Worm (Caenorhabditis elegans) whole organism, L1 larva: ENCODE data around the gene dot-1.2.

Source experiments
- C34B4.2 ChIP-seq: sonication (generic microtip); optimal IDR thresholded peaks from 2 replicates; lab custom pipeline; 2017; ENCODE audit warnings: mild to moderate bottlenecking, missing genetic modification characterization, missing compliant biosample characterization
- alr-1 ChIP-seq: fragments of 200-800 bp; sonication (Bioruptor generic); optimal IDR thresholded peaks from 2 replicates; lab custom pipeline; 2018; ENCODE audit warnings: borderline replicate concordance, mild to moderate bottlenecking, missing genetic modification characterization, missing compliant biosample characterization
- aly-2 ChIP-seq: fragments of 150-350 bp; optimal IDR thresholded peaks from 2 replicates; lab custom pipeline; 2014; ENCODE audit warnings: missing biosample characterization, missing genetic modification characterization
- ama-1 ChIP-seq: fragments of 150-350 bp; optimal IDR thresholded peaks from 2 replicates; lab custom pipeline; 2014
- ceh-63 ChIP-seq: fragments of 200-800 bp; sonication (Bioruptor generic); optimal IDR thresholded peaks from 2 replicates; lab custom pipeline; 2018; ENCODE audit warnings: mild to moderate bottlenecking, missing genetic modification characterization, missing compliant biosample characterization
- ceh-8 ChIP-seq: fragments of 200-800 bp; sonication (Bioruptor generic); optimal IDR thresholded peaks from 2 replicates; lab custom pipeline; 2018; ENCODE audit warnings: mild to moderate bottlenecking, missing genetic modification characterization, moderate library complexity, missing compliant biosample characterization
- ces-1 ChIP-seq: fragments of 150-350 bp; optimal IDR thresholded peaks from 2 replicates; lab custom pipeline; 2014; ENCODE audit warnings: missing biosample characterization, missing genetic modification reagents, missing genetic modification characterization
- efl-1 ChIP-seq, 4 experiments: fragments of 150-350 bp; optimal IDR thresholded peaks in 3 of 4; peaks in 1 of 4; 1 replicate in 1 of 4; 2 replicates in 3 of 4; lab custom pipeline; 2014; ENCODE audit warnings: missing biosample characterization in 2 of 4, missing genetic modification characterization in 2 of 4, missing genetic modification reagents in 2 of 4
- egl-13 ChIP-seq: sonication (generic microtip); optimal IDR thresholded peaks from 2 replicates; lab custom pipeline; 2016; ENCODE audit warnings: missing genotype, missing genetic modification reagents, missing genetic modification characterization, missing compliant biosample characterization
- elt-2 ChIP-seq: sonication (generic microtip); optimal IDR thresholded peaks from 2 replicates; lab custom pipeline; 2016; ENCODE audit warnings: missing genetic modification characterization, mild to moderate bottlenecking, inconsistent platforms, missing compliant biosample characterization, missing genetic modification reagents
- elt-3 ChIP-seq, 6 experiments: fragments of 150-350 bp in 1 of 6; sonication (generic microtip); optimal IDR thresholded peaks; 2 replicates each; lab custom pipeline; 2017 to 2018; ENCODE audit warnings: missing biosample characterization in 6 of 6, missing genetic modification characterization in 6 of 6, inconsistent platforms in 1 of 6
- ets-5 ChIP-seq: fragments of 200-800 bp; sonication (Bioruptor generic); IDR thresholded peaks from 2 replicates; pipeline ENCODE4 v1.3.6; 2022; ENCODE audit warnings: missing genetic modification characterization, missing compliant biosample characterization
- fkh-10 ChIP-seq: sonication (generic microtip); optimal IDR thresholded peaks from 2 replicates; lab custom pipeline; 2017; ENCODE audit warnings: missing biosample characterization, missing genetic modification reagents, missing genetic modification characterization
- fkh-4 ChIP-seq: sonication (generic microtip); optimal IDR thresholded peaks from 2 replicates; lab custom pipeline; 2016; ENCODE audit warnings: missing compliant biosample characterization, missing genetic modification characterization, borderline replicate concordance
- fkh-8 ChIP-seq: sonication (generic microtip); optimal IDR thresholded peaks from 2 replicates; lab custom pipeline; 2016; ENCODE audit warnings: mild to moderate bottlenecking, missing genetic modification characterization, missing compliant biosample characterization
- fos-1 ChIP-seq: fragments of 150-350 bp; optimal IDR thresholded peaks from 2 replicates; lab custom pipeline; 2014; ENCODE audit warnings: missing biosample characterization, missing genetic modification characterization
- grh-1 ChIP-seq: fragments of 200-800 bp; sonication (Bioruptor generic); IDR thresholded peaks from 2 replicates; pipeline ENCODE4 v1.3.6; 2022; ENCODE audit warnings: missing genetic modification reagents, missing genetic modification characterization, missing compliant biosample characterization
- hlh-17 ChIP-seq: fragments of 200-800 bp; sonication (Bioruptor generic); optimal IDR thresholded peaks from 2 replicates; lab custom pipeline; 2018; ENCODE audit warnings: missing genetic modification characterization, mild to moderate bottlenecking, missing compliant biosample characterization, moderate library complexity, borderline replicate concordance
- hlh-4 ChIP-seq: sonication (generic microtip); optimal IDR thresholded peaks from 2 replicates; lab custom pipeline; 2016; ENCODE audit warnings: mild to moderate bottlenecking, missing genetic modification characterization, missing compliant biosample characterization
- isw-1 ChIP-seq: fragments of 200-800 bp; sonication (Bioruptor generic); IDR thresholded peaks from 2 replicates; pipeline ENCODE4 v1.3.6; 2022; ENCODE audit warnings: missing genetic modification characterization, missing compliant biosample characterization
- jun-1 ChIP-seq: fragments of 150-350 bp; optimal IDR thresholded peaks from 2 replicates; lab custom pipeline; 2014; ENCODE audit warnings: missing biosample characterization, missing genetic modification reagents, missing genetic modification characterization
- lin-13 ChIP-seq: fragments of 150-350 bp; optimal IDR thresholded peaks from 2 replicates; lab custom pipeline; 2014; ENCODE audit warnings: missing biosample characterization, missing genetic modification reagents, missing genetic modification characterization
- lin-15B ChIP-seq: fragments of 150-350 bp; sonication (generic microtip); optimal IDR thresholded peaks from 3 replicates; lab custom pipeline; 2014; ENCODE audit warnings: missing biosample characterization, missing genetic modification characterization
- mdl-1 ChIP-seq, 2 experiments: fragments of 150-350 bp; optimal IDR thresholded peaks; 2 replicates each; lab custom pipeline; 2014 to 2017; ENCODE audit warnings: missing biosample characterization in 2 of 2, missing genetic modification characterization in 2 of 2, inconsistent platforms in 1 of 2
- mep-1 ChIP-seq: fragments of 150-350 bp; optimal IDR thresholded peaks from 2 replicates; lab custom pipeline; 2014; ENCODE audit warnings: missing biosample characterization, missing genetic modification characterization
- nhr-11 ChIP-seq: fragments of 150-350 bp; optimal IDR thresholded peaks from 2 replicates; lab custom pipeline; 2014; ENCODE audit warnings: missing biosample characterization, missing genetic modification characterization
- nhr-19 ChIP-seq: fragments of 200-800 bp; sonication (Bioruptor generic); conservative IDR thresholded peaks from 2 replicates; pipeline ENCODE4 v1.3.6; 2022; ENCODE audit warnings: missing genetic modification characterization, missing compliant biosample characterization
- nhr-20 ChIP-seq: sonication (generic microtip); optimal IDR thresholded peaks from 2 replicates; lab custom pipeline; 2016; ENCODE audit warnings: mild to moderate bottlenecking, missing genetic modification characterization, missing compliant biosample characterization
- nhr-28 ChIP-seq: fragments of 150-350 bp; optimal IDR thresholded peaks from 2 replicates; lab custom pipeline; 2014; ENCODE audit warnings: missing biosample characterization, missing genetic modification characterization
- nhr-77 ChIP-seq: fragments of 150-350 bp; optimal IDR thresholded peaks from 2 replicates; lab custom pipeline; 2014; ENCODE audit warnings: missing biosample characterization, missing genetic modification characterization
- snpc-4 ChIP-seq: fragments of 150-350 bp; optimal IDR thresholded peaks from 2 replicates; lab custom pipeline; 2014; ENCODE audit warnings: missing biosample characterization, missing genetic modification characterization
- swsn-7 ChIP-seq: sonication (generic microtip); optimal IDR thresholded peaks from 2 replicates; lab custom pipeline; 2016; ENCODE audit warnings: missing genetic modification characterization, missing compliant biosample characterization
- tbx-2 ChIP-seq: sonication (generic microtip); optimal IDR thresholded peaks from 2 replicates; lab custom pipeline; 2016; ENCODE audit warnings: missing genetic modification characterization, missing compliant biosample characterization
- tlp-1 ChIP-seq: fragments of 150-350 bp; optimal IDR thresholded peaks from 2 replicates; lab custom pipeline; 2014; ENCODE audit warnings: missing biosample characterization, missing genetic modification characterization
- unc-130 ChIP-seq: fragments of 150-350 bp; optimal IDR thresholded peaks from 2 replicates; lab custom pipeline; 2017; ENCODE audit warnings: missing biosample characterization, missing genetic modification characterization, inconsistent platforms
- unc-30 ChIP-seq: sonication (generic microtip); optimal IDR thresholded peaks from 2 replicates; lab custom pipeline; 2017; ENCODE audit warnings: missing biosample characterization, missing genetic modification characterization
- unc-62 ChIP-seq: fragments of 150-350 bp; optimal IDR thresholded peaks from 2 replicates; lab custom pipeline; 2014; ENCODE audit warnings: missing biosample characterization, missing genetic modification reagents, missing genetic modification characterization
- vab-15 ChIP-seq: sonication (generic microtip); optimal IDR thresholded peaks from 2 replicates; lab custom pipeline; 2017; ENCODE audit warnings: missing genotype, mild to moderate bottlenecking, missing genetic modification characterization, missing compliant biosample characterization
- xbp-1 ChIP-seq: sonication (generic microtip); optimal IDR thresholded peaks from 2 replicates; lab custom pipeline; 2016; ENCODE audit warnings: missing genetic modification characterization, missing compliant biosample characterization
- zip-4 ChIP-seq: fragments of 200-800 bp; sonication (Bioruptor generic); optimal IDR thresholded peaks from 2 replicates; lab custom pipeline; 2018; ENCODE audit warnings: mild to moderate bottlenecking, missing genetic modification characterization, moderate library complexity, missing compliant biosample characterization

dot-1.2 gene

ce11 chrX:11850572-11850971 is 18.6 kb downstream of the dot-1.2 start, which contains the start of gene F54F7.14:
Gene F54F7.14 (plus strand): TSS chrX:11850872.
- TF ChIP-seq snpc-4 (tag; lab: Kevin White, UChicago): no peak
- TF ChIP-seq vab-15 (tag; lab: Kevin White, UChicago): no peak
- no peak for TF ChIP-seq nhr-19 (GFP tag; lab: Robert Waterston, UW)
- TF ChIP-seq lin-15B (tag; lab: Kevin White, UChicago): no peak
- no peak for TF ChIP-seq unc-30 (tag; lab: Kevin White, UChicago)
- TF ChIP-seq ces-1 (GFP tag; lab: Kevin White, UChicago): no peak
- TF ChIP-seq egl-13: no peak
- no peak for TF ChIP-seq jun-1 (tag; lab: Kevin White, UChicago)
- TF ChIP-seq hlh-17: no peak
- TF ChIP-seq elt-3 (tag; optimal IDR thresholded peaks at IDR 0.05; lab: Kevin White, UChicago): no peak
- no peak for TF ChIP-seq ama-1 (lab: Kevin White, UChicago)
- TF ChIP-seq mep-1 (tag; lab: Kevin White, UChicago): no peak
- no peak for TF ChIP-seq ceh-8 (GFP tag; lab: Kevin White, UChicago)

ce11 chrX:11850082-11850481 is 19.1 kb downstream of the dot-1.2 start, which contains the start of gene F54F7.3:
Gene F54F7.3 (minus strand): TSS chrX:11850182.
- no peak for TF ChIP-seq unc-30 (tag; lab: Kevin White, UChicago)
- TF ChIP-seq efl-1 (optimal IDR thresholded peaks at IDR 0.05; lab: Kevin White, UChicago): no peak
- peak in 1 of 2 experiments; percentile 31 for TF ChIP-seq efl-1 (GFP tag; optimal IDR thresholded peaks at IDR 0.05 in 1 of 2; lab: Kevin White, UChicago)
- TF ChIP-seq ceh-8 (GFP tag; lab: Kevin White, UChicago): no peak
- no peak for TF ChIP-seq hlh-4
- TF ChIP-seq mdl-1 (tag; optimal IDR thresholded peaks at IDR 0.05; lab: Kevin White, UChicago): no peak

- no peak for TF ChIP-seq zip-4 (GFP tag; lab: Kevin White, UChicago)
- no peak for TF ChIP-seq nhr-28 (tag; lab: Kevin White, UChicago)
- no peak for TF ChIP-seq lin-15B (tag; lab: Kevin White, UChicago)
- TF ChIP-seq xbp-1 (tag; lab: Kevin White, UChicago): no peak
- TF ChIP-seq nhr-20 (tag; lab: Kevin White, UChicago): no peak
- TF ChIP-seq fkh-10 (GFP tag; lab: Kevin White, UChicago): no peak
- TF ChIP-seq ets-5 (GFP tag; lab: Robert Waterston, UW): no peak
- no peak for TF ChIP-seq elt-2
- no peak for TF ChIP-seq unc-30 (tag; lab: Kevin White, UChicago)
- no peak for TF ChIP-seq fkh-8 (tag; lab: Kevin White, UChicago)
- TF ChIP-seq alr-1: no peak
- no peak for TF ChIP-seq swsn-7 (tag; lab: Kevin White, UChicago)
- no peak for TF ChIP-seq lin-13 (GFP tag; lab: Kevin White, UChicago)
- no peak for TF ChIP-seq ceh-63
- TF ChIP-seq, all 84 proteins: peak for 0
These were observed 20.5 kb downstream of the dot-1.2 start, which contains the start of gene F54F7.9 for ce11 chrX:11848618-11849017. Gene F54F7.9 (minus strand): TSS chrX:11848718.

ce11 chrX:11843363-11843762 is 25.8 kb downstream of the dot-1.2 start, which contains the start of gene F54F7.2:
Gene F54F7.2 (plus strand): TSS chrX:11843663.
- TF ChIP-seq ceh-63 (no peak), isw-1 (GFP tag; lab: Robert Waterston, UW) (no peak), fkh-4 (tag; lab: Kevin White, UChicago) (no peak), fos-1 (no peak), fkh-10 (GFP tag; lab: Kevin White, UChicago) (no peak), unc-62 (GFP tag; lab: Kevin White, UChicago) (no peak)
- TF ChIP-seq, all 84 proteins: peak for 0

ce11 chrX:11837378-11837777 is 31.8 kb downstream of the dot-1.2 start, which contains the start of gene taf-7.1:
Gene taf-7.1 (minus strand): TSS chrX:11837478.
- no peak for TF ChIP-seq C34B4.2
- TF ChIP-seq jun-1 (tag; lab: Kevin White, UChicago): no peak
- no peak for TF ChIP-seq xbp-1 (tag; lab: Kevin White, UChicago)
- TF ChIP-seq grh-1 (GFP tag; lab: Robert Waterston, UW): no peak
- TF ChIP-seq tlp-1 (tag; lab: Kevin White, UChicago): no peak
- no peak for TF ChIP-seq unc-130
- no peak for TF ChIP-seq tbx-2 (tag; lab: Kevin White, UChicago)
- no peak for TF ChIP-seq nhr-11
- TF ChIP-seq vab-15 (tag; lab: Kevin White, UChicago): no peak
- TF ChIP-seq aly-2 (tag; lab: Kevin White, UChicago): no peak
- no peak for TF ChIP-seq ama-1 (lab: Kevin White, UChicago)
- no peak for TF ChIP-seq fkh-10 (GFP tag; lab: Kevin White, UChicago)
- TF ChIP-seq nhr-77 (tag; lab: Kevin White, UChicago): no peak
- TF ChIP-seq, all 84 proteins: peak for 0
